Worm (Caenorhabditis elegans): ENCODE data around the gene F46E10.18.

The F46E10.18 gene

DNA sequence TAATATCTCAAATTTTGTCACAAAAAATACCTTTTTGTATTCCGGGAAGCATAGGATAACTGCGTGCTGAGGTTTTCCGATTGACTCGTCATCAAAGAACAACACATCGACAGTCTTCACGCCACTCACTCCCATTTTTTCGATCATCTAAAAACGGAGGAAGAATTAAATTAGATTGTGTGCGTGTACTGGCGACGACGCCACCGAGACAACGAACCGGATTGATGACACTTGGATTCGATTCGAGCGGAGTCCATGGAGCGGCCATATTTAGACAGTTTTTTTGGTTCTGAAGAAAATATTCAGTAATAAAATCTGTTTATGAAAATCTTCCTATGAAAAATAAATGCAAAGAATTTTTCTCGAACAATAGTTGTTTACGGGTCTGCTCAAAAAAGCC is 9.7 kb upstream of the F46E10.18 start, which contains the start of gene ubh-1:
ubh-1 (minus strand) TSS at position 289 of the 400 bp plus-strand sequence.
- TF ChIP-seq klf-2 (GFP tag; conservative IDR thresholded peaks at IDR 0.05) (no peak), med-1 (GFP tag; optimal IDR thresholded peaks at IDR 0.05; ENCODE audit: insufficient read depth) (no peak), cog-1 (tag; optimal IDR thresholded peaks at IDR 0.05) (no peak), flt-1 (GFP tag; IDR thresholded peaks at IDR 0.05) (no peak), ztf-23 (GFP tag; IDR thresholded peaks at IDR 0.05) (no peak), ztf-29 (GFP tag; IDR thresholded peaks at IDR 0.05) (no peak), ref-1 (GFP tag; conservative IDR thresholded peaks at IDR 0.05) (no peak), T22C8.4 (GFP tag; IDR thresholded peaks at IDR 0.05) (no peak), tab-1 (GFP tag; IDR thresholded peaks at IDR 0.05) (no peak)

DNA sequence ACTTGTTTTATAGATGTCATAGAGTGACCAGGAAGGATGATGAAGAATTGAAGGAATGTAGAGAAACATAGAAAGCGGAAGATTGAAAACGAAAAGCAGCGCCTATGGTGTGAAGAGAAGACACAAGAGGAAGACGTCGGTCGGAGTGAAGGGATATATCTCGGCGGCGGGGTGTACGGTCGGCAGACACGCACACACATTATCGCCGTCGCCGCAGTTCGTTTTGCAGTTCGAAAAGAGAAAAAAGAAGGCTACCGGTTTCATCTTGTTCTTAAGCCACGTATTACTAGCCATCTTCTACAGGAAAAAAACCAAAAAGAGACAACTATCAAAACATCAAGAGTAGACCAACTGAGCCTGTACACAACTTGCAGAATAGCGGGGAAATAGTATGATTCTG is 7.5 kb upstream of the F46E10.18 start:
- no peak for TF ChIP-seq cog-1 (tag; optimal IDR thresholded peaks at IDR 0.05)
- TF ChIP-seq ztf-23 (GFP tag; IDR thresholded peaks at IDR 0.05), result no peak

DNA sequence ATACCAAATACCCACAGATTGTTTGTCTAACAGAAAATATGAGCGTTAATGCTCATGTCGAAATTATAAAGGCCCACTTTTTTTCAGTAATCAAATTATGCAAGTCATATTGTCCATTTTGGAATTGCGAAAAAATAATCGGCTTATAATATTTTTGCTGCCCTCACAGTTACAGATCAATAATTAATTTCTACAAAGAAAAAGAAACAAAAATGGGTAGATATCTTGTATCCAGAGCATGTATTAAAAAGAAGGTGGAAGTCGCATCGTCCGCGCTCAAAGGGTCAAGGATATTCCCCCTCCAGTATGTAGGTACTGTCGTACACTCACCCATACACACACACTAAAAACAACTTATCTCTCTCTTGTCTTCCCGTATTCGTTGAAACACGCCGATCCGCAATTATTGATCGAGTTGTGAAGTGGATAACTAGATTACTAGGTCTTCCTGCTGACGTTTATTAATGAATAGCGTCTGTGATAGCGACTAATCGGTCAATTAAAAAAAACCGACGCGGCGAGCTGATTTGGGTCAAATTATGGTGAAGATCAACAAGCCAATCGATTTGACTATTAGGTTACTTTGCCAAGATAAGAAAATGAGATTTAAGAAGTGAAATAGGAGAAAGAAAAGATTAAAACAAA is 6.9 kb upstream of the F46E10.18 start:
- 0 out of 2 replicates have a peak, but pooled peaks have one; percentile 18 for TF ChIP-seq T22C8.4 (GFP tag; IDR thresholded peaks at IDR 0.05)
- TF ChIP-seq flt-1 (GFP tag; IDR thresholded peaks at IDR 0.05), result no peak

DNA sequence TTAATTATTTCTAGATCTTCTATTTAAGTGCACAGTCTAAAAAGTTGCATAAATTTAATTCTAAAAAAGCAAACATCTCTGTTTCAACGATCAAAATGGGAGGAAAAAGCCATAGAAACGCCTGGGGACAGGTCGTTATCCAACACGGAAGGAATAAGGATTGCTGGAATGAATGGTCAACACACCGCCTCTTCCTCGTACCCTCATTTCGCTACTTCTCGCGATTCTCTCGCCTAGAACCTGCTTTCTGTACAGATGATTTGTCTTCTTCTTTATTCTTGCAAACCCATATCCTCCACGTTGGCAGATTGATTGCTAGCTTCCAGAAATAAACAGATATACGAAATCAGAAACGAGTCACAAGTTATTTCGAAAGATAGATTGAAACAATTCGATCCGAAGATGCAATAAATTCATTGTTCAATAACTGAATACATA is 5.9 kb upstream of the F46E10.18 start, which contains the start of gene dpy-11:
dpy-11 (minus strand) TSS at position 354 of the 438 bp plus-strand sequence.
- no peak for TF ChIP-seq ztf-23 (GFP tag; IDR thresholded peaks at IDR 0.05)
- TF ChIP-seq ztf-29 (GFP tag; IDR thresholded peaks at IDR 0.05), result no peak
- no peak for TF ChIP-seq tab-1 (GFP tag; IDR thresholded peaks at IDR 0.05)
- no peak for TF ChIP-seq T22C8.4 (GFP tag; IDR thresholded peaks at IDR 0.05)
- no peak for TF ChIP-seq ref-1 (GFP tag; conservative IDR thresholded peaks at IDR 0.05)
- no peak for TF ChIP-seq flt-1 (GFP tag; IDR thresholded peaks at IDR 0.05)
- no peak for TF ChIP-seq med-1 (GFP tag; optimal IDR thresholded peaks at IDR 0.05; ENCODE audit: insufficient read depth)
- TF ChIP-seq cog-1 (tag; optimal IDR thresholded peaks at IDR 0.05), result no peak
- no peak for TF ChIP-seq klf-2 (GFP tag; conservative IDR thresholded peaks at IDR 0.05)

DNA sequence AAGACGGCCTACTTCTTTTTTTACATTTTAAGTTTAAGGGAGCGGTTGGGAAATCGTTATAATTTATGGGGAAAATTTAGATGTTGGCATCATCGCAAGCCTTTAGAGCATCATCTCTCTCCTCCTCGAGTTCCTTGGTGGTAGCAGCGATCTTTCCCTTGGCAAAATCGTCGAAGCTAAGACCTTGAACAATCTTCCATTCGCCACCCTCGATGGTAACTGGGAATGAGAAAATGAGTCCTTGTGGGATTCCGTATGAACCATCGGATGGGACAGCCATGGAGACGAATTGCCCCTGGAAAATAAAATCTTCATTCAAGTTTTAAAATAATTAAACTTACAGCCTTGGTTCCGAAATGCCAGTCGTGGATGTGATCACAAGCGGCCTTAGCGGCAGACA is 5.5 kb upstream of the F46E10.18 start:
- TF ChIP-seq ztf-23 (GFP tag; IDR thresholded peaks at IDR 0.05) (no peak), cog-1 (tag; optimal IDR thresholded peaks at IDR 0.05) (no peak)

DNA sequence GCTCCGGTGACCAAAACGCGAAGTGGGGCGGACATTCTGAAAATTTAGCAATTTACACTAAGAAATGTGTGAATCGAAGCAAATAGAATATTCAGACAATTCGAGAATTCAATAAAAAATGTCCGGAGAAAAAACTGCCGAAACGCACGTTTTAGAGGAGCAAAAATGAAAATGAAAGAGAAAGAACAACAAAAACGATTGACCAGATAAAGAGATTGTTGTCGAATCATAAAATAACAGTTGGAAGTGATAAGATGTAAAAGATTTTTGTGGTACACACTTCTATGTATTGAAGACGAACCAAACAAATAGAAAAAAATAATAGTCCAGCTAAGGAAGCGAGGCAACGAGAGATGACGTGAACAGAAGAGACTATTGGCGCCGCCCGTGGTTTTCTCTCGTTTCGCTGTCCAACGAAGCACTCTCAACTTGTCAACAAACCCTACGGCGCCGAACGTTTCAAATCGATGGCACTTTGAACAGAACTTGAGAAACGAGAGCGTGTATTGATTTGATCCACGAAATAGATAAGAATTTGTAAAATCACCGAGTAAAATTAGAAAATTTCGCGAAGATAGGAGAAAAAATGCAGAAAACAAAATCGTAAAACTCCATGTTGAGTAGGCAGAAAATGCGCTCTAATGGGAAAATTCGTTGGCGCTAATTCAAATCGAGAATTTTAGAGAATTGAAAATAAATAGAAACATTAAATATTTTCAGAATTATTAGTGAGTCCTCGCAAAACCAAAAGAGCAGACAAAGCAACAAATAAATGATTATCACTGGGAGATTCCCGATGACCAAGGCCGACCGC is 4.1 kb upstream of the F46E10.18 start, which contains the start of gene mdh-1:
mdh-1 (minus strand) TSS at position 36 of the 814 bp plus-strand sequence.
- TF ChIP-seq flt-1 (GFP tag; IDR thresholded peaks at IDR 0.05) (no peak), tab-1 (GFP tag; IDR thresholded peaks at IDR 0.05) (no peak), cog-1 (tag; optimal IDR thresholded peaks at IDR 0.05) (no peak), ref-1 (GFP tag; conservative IDR thresholded peaks at IDR 0.05) (no peak), med-1 (GFP tag; optimal IDR thresholded peaks at IDR 0.05; ENCODE audit: insufficient read depth) (no peak), ztf-29 (GFP tag; IDR thresholded peaks at IDR 0.05) (no peak), ztf-23 (GFP tag; IDR thresholded peaks at IDR 0.05) (no peak), klf-2 (GFP tag; conservative IDR thresholded peaks at IDR 0.05) (no peak)

DNA sequence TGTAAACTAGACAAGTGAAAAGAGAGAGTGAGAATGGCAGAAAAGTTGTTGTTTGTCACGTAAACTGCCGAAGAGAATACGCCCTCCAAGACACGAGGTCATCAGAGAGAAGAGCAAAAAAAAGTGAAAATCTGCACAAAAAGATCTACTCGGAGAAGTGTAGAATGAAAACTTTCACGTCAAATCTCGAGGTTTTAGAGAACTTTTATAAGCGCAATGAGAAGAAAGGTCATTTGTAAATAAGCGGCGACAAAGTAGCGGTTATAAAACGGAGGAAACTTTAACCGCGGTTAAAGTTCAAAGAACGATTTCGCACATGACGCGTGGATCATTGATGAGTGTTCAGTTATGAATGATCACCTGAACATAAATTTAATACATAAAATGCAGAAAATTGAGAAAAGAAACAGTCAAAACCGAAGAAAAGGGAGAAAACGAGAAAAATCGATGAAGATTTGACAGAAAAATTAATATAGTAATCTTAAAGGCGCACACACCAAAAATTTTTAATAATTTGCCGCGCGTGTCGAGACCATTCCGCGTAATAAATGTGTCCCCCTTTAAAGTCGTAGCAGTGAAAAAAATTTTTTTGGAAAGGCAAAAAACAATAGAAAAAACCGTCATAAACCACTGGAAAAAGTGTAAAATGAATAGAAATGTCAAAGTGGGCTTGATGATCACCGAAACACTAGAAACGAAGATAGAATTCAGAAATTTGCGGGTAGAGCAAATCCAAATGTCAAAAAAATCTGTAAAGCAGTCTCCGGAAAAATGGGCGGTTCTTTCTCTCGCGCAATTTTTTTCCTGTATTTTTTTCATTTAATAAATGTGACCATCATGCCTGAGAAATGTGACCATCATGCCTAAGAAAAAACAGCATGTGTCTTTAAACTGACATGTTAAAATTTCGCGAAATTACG is 3.3 kb upstream of the F46E10.18 start:
- no peak for TF ChIP-seq cog-1 (tag; optimal IDR thresholded peaks at IDR 0.05)
- no peak for TF ChIP-seq ztf-29 (GFP tag; IDR thresholded peaks at IDR 0.05)
- no peak for TF ChIP-seq klf-2 (GFP tag; conservative IDR thresholded peaks at IDR 0.05)
- TF ChIP-seq ztf-23 (GFP tag; IDR thresholded peaks at IDR 0.05), result no peak
- TF ChIP-seq tab-1 (GFP tag; IDR thresholded peaks at IDR 0.05), result no peak
- TF ChIP-seq ref-1 (GFP tag; conservative IDR thresholded peaks at IDR 0.05), result no peak
- TF ChIP-seq flt-1 (GFP tag; IDR thresholded peaks at IDR 0.05), result no peak
- no peak for TF ChIP-seq T22C8.4 (GFP tag; IDR thresholded peaks at IDR 0.05)
- no peak for TF ChIP-seq med-1 (GFP tag; optimal IDR thresholded peaks at IDR 0.05; ENCODE audit: insufficient read depth)

DNA sequence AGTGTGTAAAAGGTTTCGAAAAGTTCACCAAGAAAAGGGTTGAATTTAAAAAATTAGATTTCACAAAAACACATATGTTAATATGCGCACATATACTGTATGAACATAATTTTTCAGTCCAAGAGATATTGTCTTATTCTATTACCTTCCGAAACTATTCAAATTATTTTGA is 2.7 kb upstream of the F46E10.18 start, which contains the start of gene F46E10.3:
F46E10.3 (plus strand) TSS at position 73 of the 172 bp plus-strand sequence.
- TF ChIP-seq ref-1 (GFP tag; conservative IDR thresholded peaks at IDR 0.05) (no peak), cog-1 (tag; optimal IDR thresholded peaks at IDR 0.05) (no peak), T22C8.4 (GFP tag; IDR thresholded peaks at IDR 0.05) (no peak), klf-2 (GFP tag; conservative IDR thresholded peaks at IDR 0.05) (no peak)

DNA sequence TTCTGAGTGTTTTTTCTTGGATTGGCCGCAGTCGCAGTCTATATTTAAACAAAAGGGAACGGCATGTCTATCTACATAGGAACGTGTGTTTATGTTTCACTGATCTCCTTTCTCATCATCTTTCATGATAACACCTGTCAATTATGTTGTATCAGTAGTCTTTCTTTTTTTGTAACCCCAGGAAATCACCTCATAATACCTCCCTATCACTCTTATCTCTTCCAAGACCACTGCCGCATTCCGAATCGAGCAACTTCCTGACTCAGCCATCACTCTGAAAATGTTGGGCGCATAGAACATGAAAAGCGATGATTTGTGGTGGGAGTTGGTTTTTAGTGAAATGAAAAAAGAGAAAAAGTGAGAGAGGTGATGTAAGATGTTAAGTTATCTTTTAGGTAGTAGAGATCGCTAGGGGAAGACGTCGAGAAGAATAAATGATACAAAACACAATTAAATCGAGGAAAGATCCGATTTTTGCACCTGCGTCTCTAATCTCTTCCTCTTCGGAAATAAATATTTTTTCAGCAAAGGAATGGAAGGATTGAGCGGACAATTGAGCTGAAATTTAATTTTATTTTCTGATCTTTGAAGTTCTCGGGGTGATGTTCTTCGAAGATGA is 2.2 kb downstream of the F46E10.18 start:
- TF ChIP-seq ztf-23 (GFP tag; IDR thresholded peaks at IDR 0.05) (no peak), cog-1 (tag; optimal IDR thresholded peaks at IDR 0.05) (no peak), flt-1 (GFP tag; IDR thresholded peaks at IDR 0.05) (no peak), med-1 (GFP tag; optimal IDR thresholded peaks at IDR 0.05; ENCODE audit: insufficient read depth) (no peak), ref-1 (GFP tag; conservative IDR thresholded peaks at IDR 0.05) (no peak), tab-1 (GFP tag; IDR thresholded peaks at IDR 0.05) (no peak), T22C8.4 (GFP tag; IDR thresholded peaks at IDR 0.05) (no peak), klf-2 (GFP tag; conservative IDR thresholded peaks at IDR 0.05) (no peak), ztf-29 (GFP tag; IDR thresholded peaks at IDR 0.05) (no peak)

Data from whole organism, midembryonic.